Worm (Caenorhabditis elegans) whole organism, L2 larva: ENCODE results near the gene etc-1.

Source experiments
- fos-1 ChIP-seq: fragments of 150-350 bp; optimal IDR thresholded peaks from 2 replicates; lab custom pipeline; 2014; ENCODE audit warnings: missing biosample characterization, missing genetic modification characterization
- lin-13 ChIP-seq: fragments of 150-350 bp; optimal IDR thresholded peaks from 2 replicates; lab custom pipeline; 2014; ENCODE audit warnings: missing biosample characterization, missing genetic modification reagents, missing genetic modification characterization
- lin-39 ChIP-seq: fragments of 150-350 bp; optimal IDR thresholded peaks from 2 replicates; lab custom pipeline; 2014; ENCODE audit warnings: missing biosample characterization, missing genetic modification reagents, missing genetic modification characterization
- sma-9 ChIP-seq, 2 experiments: fragments of 150-350 bp in 1 of 2; sonication (generic microtip) in 1 of 2; optimal IDR thresholded peaks; 2 replicates each; lab custom pipeline; 2014 to 2016; ENCODE audit warnings: missing genetic modification characterization in 2 of 2, mild to moderate bottlenecking in 1 of 2, missing biosample characterization in 1 of 2, missing compliant biosample characterization in 1 of 2, missing genetic modification reagents in 1 of 2, moderate library complexity in 1 of 2
- unc-62 ChIP-seq: fragments of 150-350 bp; optimal IDR thresholded peaks from 2 replicates; lab custom pipeline; 2014; ENCODE audit warnings: missing biosample characterization, missing genetic modification reagents, missing genetic modification characterization

DNA sequence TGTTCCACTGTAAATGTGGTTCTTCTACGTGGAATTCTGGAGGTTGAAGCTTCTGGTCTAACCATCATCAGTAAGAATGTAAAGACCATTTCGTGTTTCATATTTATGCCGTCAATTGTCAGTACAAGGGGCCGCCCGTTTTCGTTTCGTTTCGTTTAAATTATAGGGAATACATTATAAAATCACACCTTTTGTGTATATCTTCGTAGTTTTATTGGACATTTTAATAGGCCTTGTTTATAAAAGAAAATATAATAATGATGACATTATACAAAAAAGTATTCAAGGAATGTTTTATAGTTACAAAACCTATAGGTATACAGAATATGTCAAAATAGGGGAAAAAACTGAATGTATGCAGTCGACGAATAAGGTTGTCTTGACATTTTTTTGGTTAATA lies 39.1 kb downstream of the etc-1 start, which contains the start of gene ceh-7:
- no peak for TF ChIP-seq sma-9 (GFP tag; optimal IDR thresholded peaks at IDR 0.05; lab: Kevin White, UChicago)
- TF ChIP-seq sma-9 (tag; optimal IDR thresholded peaks at IDR 0.05; lab: Kevin White, UChicago): no peak
- TF ChIP-seq lin-13: no peak
- TF ChIP-seq lin-39: no peak
- no peak for TF ChIP-seq unc-62 (GFP tag; lab: Kevin White, UChicago)
- TF ChIP-seq fos-1 (tag; lab: Kevin White, UChicago): no peak
